Fruit fly (Drosophila melanogaster) whole organism, embryonic: Measurements from ENCODE around the gene twf.

Experiments used
- Bteb2 ChIP-seq: fragments of 200-800 bp; sonication (Bioruptor generic); optimal IDR thresholded peaks from 2 replicates; lab custom pipeline; 2016; ENCODE audit warnings: missing biosample characterization, missing genetic modification characterization
- CG13424 ChIP-seq: fragments of 200-800 bp; sonication (Bioruptor generic); optimal IDR thresholded peaks from 2 replicates; lab custom pipeline; 2019; ENCODE audit warnings: missing biosample characterization, mild to moderate bottlenecking, missing genetic modification characterization, moderate library complexity
- CG17912 ChIP-seq: fragments of 200-800 bp; sonication (Bioruptor generic); optimal IDR thresholded peaks from 2 replicates; lab custom pipeline; 2018; ENCODE audit warnings: missing biosample characterization, mild to moderate bottlenecking, missing genetic modification characterization
- CG18011 ChIP-seq: fragments of 200-800 bp; sonication (Bioruptor generic); optimal IDR thresholded peaks from 2 replicates; lab custom pipeline; 2017; ENCODE audit warnings: missing biosample characterization, missing genetic modification characterization, mild to moderate bottlenecking, moderate library complexity, missing genotype
- CG6683 ChIP-seq: fragments of 200-800 bp; sonication (Bioruptor generic); optimal IDR thresholded peaks from 2 replicates; lab custom pipeline; 2017; ENCODE audit warnings: missing biosample characterization, mild to moderate bottlenecking, missing genetic modification characterization, missing genetic modification reagents
- Chrac-16 ChIP-seq: fragments of 200-800 bp; sonication (Bioruptor generic); optimal IDR thresholded peaks from 3 replicates; lab custom pipeline; 2016; ENCODE audit warnings: missing biosample characterization, missing genetic modification characterization
- Hr78 ChIP-seq, 2 experiments: fragments of 200-800 bp in 1 of 2; fragments of >200 bp in 1 of 2; sonication (Bioruptor generic) in 1 of 2; optimal IDR thresholded peaks; 2 replicates each; lab custom pipeline; 2017 to 2019; ENCODE audit warnings: missing biosample characterization in 2 of 2, missing genetic modification characterization in 2 of 2, mild to moderate bottlenecking in 1 of 2, moderate library complexity in 1 of 2
- Hsf ChIP-seq: fragments of 200-800 bp; sonication (Bioruptor generic); optimal IDR thresholded peaks from 3 replicates; lab custom pipeline; 2016; ENCODE audit warnings: missing biosample characterization, missing genetic modification characterization
- Poxn ChIP-seq: fragments of 200-800 bp; sonication (Bioruptor generic); IDR thresholded peaks from 2 replicates; pipeline ENCODE4 v1.3.6; 2022; ENCODE audit warnings: missing biosample characterization, missing genetic modification characterization
- Taf1 ChIP-seq: fragments of 200-800 bp; sonication (Bioruptor generic); IDR thresholded peaks from 2 replicates; pipeline ENCODE4 v1.3.6; 2022; ENCODE audit warnings: missing biosample characterization, missing genetic modification characterization
- abd-A ChIP-seq: fragments of 200-800 bp; sonication (Bioruptor generic); optimal IDR thresholded peaks from 3 replicates; lab custom pipeline; 2019; ENCODE audit warnings: missing biosample characterization, mild to moderate bottlenecking, missing genetic modification characterization, moderate library complexity
- fru ChIP-seq: fragments of >200 bp; optimal IDR thresholded peaks from 2 replicates; lab custom pipeline; 2017
- maf-S ChIP-seq: fragments of 200-800 bp; sonication (Bioruptor generic); optimal IDR thresholded peaks from 2 replicates; lab custom pipeline; 2016; ENCODE audit warnings: missing biosample characterization, missing genetic modification characterization

DNA sequence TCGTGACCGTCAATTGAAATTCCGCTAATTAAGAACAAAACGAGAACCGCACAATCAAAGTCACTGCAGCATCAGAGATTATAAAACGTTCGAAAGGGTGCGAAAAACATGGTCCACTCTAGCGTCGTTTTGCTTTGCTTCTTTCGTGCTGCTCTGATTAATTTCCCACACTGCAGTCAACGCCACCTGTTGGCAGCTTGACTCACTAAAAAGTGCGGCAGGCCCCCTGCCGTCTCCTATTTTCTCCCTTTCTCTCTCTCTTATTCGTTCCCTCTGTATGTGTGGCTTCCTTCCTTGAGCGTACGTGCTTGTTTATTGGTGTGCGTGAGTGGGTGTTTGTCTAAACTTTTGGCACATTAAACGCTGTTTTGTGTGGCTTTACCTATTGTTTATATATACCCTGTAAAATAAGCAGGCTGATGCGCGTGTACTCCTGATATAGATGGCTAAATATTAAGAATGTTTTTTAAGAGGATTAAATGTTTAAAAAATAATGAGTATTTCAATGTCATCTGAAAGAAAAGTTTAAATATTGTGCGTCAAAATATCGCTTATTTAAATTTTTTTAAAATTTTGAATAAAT, 23.8 kb upstream of the twf start:
- TF ChIP-seq CG6683 (GFP tag; lab: Kevin White, UChicago) (no peak), Bteb2 (GFP tag; lab: Kevin White, UChicago) (no peak), CG13424 (no peak), CG17912 (no peak), Chrac-16 (no peak), abd-A (peak; percentile 51), Hsf (GFP tag; lab: Kevin White, UChicago) (no peak), Taf1 (no peak), Hr78 (GFP tag; optimal IDR thresholded peaks at IDR 0.05; lab: Kevin White, UChicago) (no peak), Poxn (GFP tag; lab: Robert Waterston, UW) (no peak), fru (lab: Kevin White, UChicago) (no peak), CG18011 (GFP tag; lab: Kevin White, UChicago) (no peak), maf-S (GFP tag; lab: Kevin White, UChicago) (no peak)
